Worm (Caenorhabditis elegans): ENCODE data around the gene srsx-8.
A peak's percentile ranks its signal among the peaks of the same experiment; 100 is the strongest.

The srsx-8 gene

DNA sequence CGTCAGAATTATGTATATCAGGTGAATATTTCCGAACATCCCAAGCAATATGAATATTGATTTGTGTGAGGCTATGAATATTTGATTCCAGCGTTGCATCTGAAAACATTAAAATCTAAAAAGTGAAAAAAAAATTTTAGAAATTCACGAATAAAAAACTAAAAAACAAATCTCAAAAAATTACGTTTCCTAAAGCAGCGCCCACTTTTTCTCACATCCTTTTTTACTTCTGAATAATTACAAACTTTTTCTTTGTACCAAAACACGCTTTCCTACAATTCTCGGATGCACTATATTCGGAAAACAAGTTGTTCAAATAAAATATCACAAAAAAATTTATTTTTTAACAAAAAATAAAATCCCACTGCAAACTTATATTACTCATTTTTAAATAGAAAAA, at the start of gene srsx-8:
TSS of gene srsx-8 (minus strand) at position 101 of the 400 bp plus-strand sequence.
- TF ChIP-seq ztf-4 (tag; optimal IDR thresholded peaks at IDR 0.05), result no peak
- no peak for TF ChIP-seq ztf-1 (GFP tag; conservative IDR thresholded peaks at IDR 0.05)
- TF ChIP-seq unc-62 (GFP tag; optimal IDR thresholded peaks at IDR 0.05), result no peak
- TF ChIP-seq elt-3 (tag; optimal IDR thresholded peaks at IDR 0.05), result no peak
- no peak for TF ChIP-seq nhr-12 (tag; optimal IDR thresholded peaks at IDR 0.05)

DNA sequence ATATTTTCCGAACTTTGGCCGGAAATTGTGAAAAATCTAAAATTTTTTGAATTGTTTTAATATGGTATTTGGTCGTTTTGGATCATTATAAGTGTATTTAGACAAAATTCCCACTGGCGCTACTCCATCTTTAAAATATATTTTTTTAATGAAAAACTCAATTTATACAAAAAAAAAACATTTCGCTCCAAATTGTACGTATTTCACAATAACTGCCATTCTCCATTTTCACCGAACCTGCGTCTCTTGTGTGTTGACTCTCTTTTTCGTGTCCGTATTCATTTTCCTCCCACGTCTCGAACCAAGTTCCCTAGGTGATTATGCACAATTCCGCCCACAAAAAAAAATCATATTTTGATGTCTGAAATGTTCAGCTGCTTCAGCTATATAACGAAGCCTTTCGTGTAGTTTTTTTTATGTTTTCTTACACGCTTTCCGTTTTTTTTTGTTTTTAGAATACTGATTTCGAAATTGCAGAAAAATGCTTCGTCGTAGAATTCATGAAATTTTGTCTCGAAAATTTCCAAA, 47.7 kb upstream of the srsx-8 start, which contains the start of gene F16B4.2:
TSS of gene F16B4.2 (plus strand) at position 478 of the 528 bp plus-strand sequence.
- TF ChIP-seq elt-1 (tag; optimal IDR thresholded peaks at IDR 0.05) (no peak), aly-2 (tag; optimal IDR thresholded peaks at IDR 0.05) (no peak), R02D3.7 (tag; optimal IDR thresholded peaks at IDR 0.05) (no peak), blmp-1 (tag; optimal IDR thresholded peaks at IDR 0.05; ENCODE audit: insufficient read depth) (no peak)

DNA sequence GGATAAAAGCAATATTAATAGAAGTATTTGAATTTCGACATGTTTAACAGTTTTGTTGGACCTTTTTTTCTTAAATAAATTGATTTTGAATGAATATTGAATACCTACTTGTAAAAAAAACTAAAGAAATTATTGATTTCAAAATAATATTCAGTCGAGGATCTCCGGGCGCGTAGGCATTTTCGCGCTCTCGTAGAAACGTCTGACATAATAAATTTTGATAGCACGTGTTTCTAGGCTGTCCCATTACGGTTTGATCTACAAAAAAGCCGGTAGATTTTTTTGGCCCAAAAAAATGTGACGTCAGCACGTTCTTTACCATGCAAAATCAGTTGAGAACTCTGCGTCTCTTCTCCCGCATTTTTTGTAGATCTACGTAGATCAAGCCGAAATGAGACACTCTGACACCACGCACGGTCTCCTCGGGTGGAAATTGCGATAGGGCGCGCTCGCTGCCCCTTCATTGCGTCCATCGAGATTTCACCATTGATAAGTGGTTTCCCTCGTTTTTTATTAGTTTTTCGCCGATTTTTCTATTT, 41.7 kb upstream of the srsx-8 start:
- TF ChIP-seq mbf-1 (tag; optimal IDR thresholded peaks at IDR 0.05) (no peak), sma-3 (GFP tag; optimal IDR thresholded peaks at IDR 0.05) (peak; percentile 48)

DNA sequence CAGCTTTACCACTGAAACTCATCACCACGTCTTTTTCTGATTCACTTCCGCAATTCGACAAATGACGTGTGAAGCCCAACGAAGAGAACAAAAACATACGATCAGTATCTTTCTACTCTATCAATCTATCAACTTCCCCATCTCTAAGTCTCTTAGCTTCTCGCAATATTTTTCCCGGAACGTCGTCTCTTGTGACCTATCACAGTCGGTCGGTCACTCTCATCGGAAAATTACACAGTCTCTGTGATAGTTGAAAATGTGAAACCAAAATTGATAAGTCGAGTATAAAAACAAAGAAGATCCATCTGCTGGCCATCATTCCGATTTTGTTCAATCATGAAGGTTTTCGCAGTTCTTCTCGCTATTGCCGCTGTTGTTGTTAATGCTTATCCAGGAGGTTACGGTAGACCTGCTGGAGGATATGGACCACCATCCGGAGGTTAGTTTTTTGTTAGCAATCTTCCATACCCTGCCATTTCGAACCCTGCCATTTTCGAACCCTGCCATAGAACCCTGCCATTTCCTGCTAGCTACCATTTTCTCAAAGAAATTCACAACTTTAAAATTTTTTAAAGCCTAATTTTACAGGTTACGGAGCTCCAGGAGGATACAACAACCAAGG, 41.0 kb upstream of the srsx-8 start, which contains the start of gene F16B4.4:
TSS of gene F16B4.4 (plus strand) at position 221 of the 622 bp plus-strand sequence.
- no peak for TF ChIP-seq ama-1 (optimal IDR thresholded peaks at IDR 0.05)
- peak; percentile 9 for TF ChIP-seq gmeb-1 (tag; optimal IDR thresholded peaks at IDR 0.05)
- TF ChIP-seq crh-2 (tag; optimal IDR thresholded peaks at IDR 0.05), result peak; percentile 9
- no peak for TF ChIP-seq snpc-4 (tag; optimal IDR thresholded peaks at IDR 0.05)
- peak; percentile 3 for TF ChIP-seq sma-9 (GFP tag; optimal IDR thresholded peaks at IDR 0.05)
- TF ChIP-seq sma-9 (tag; optimal IDR thresholded peaks at IDR 0.05), result no peak
- TF ChIP-seq unc-55 (GFP tag; optimal IDR thresholded peaks at IDR 0.05), result no peak
- peak; percentile 24 for TF ChIP-seq fos-1 (tag; optimal IDR thresholded peaks at IDR 0.05)
- TF ChIP-seq lin-39 (tag; optimal IDR thresholded peaks at IDR 0.05), result no peak
- peak; percentile 19 for TF ChIP-seq nhr-25 (tag; optimal IDR thresholded peaks at IDR 0.05)
- TF ChIP-seq nhr-21 (tag; optimal IDR thresholded peaks at IDR 0.05), result peak; percentile 41
- no peak for TF ChIP-seq Y55F3AM.14 (GFP tag; optimal IDR thresholded peaks at IDR 0.05)
- no peak for TF ChIP-seq nhr-77 (tag; optimal IDR thresholded peaks at IDR 0.05)
- no peak for TF ChIP-seq ceh-82 (tag; optimal IDR thresholded peaks at IDR 0.05)
- peak; percentile 67 for TF ChIP-seq sma-3 (GFP tag; optimal IDR thresholded peaks at IDR 0.05)
- no peak for TF ChIP-seq mdl-1 (tag; optimal IDR thresholded peaks at IDR 0.05)
- no peak for TF ChIP-seq unc-62 (GFP tag; optimal IDR thresholded peaks at IDR 0.05)
- TF ChIP-seq nhr-237 (tag; optimal IDR thresholded peaks at IDR 0.05), result no peak

DNA sequence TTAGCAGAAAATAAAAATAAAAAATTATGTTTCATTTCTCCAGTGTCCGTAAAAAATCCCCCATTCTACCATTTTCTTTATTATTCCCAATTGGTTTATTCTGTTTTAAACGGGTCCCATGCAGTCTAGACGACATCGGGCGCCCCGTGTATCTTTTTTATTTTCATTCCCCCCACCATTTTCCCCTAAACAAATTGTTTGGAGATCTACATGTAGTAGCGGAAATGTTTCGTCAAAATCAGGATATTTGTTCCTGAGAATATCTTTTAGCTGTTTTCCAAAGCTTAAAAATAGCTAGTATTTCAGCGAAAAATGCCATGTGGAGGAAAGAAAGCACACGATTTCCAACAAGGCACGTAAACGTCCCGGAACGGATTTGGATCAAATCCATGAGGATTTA, 35.2 kb upstream of the srsx-8 start, which contains the start of gene F16B4.5:
TSS of gene F16B4.5 (plus strand) at position 301 of the 400 bp plus-strand sequence.
- no peak for TF ChIP-seq nhr-77 (tag; optimal IDR thresholded peaks at IDR 0.05)
- TF ChIP-seq sem-4 (tag; optimal IDR thresholded peaks at IDR 0.05), result no peak
- no peak for TF ChIP-seq blmp-1 (tag; optimal IDR thresholded peaks at IDR 0.05; ENCODE audit: insufficient read depth)
- no peak for TF ChIP-seq unc-62 (GFP tag; optimal IDR thresholded peaks at IDR 0.05)
- no peak for TF ChIP-seq egl-27 (tag; optimal IDR thresholded peaks at IDR 0.05)
- TF ChIP-seq sma-3 (GFP tag; optimal IDR thresholded peaks at IDR 0.05), result no peak
- no peak for TF ChIP-seq dmd-4 (tag; optimal IDR thresholded peaks at IDR 0.05)
- no peak for TF ChIP-seq nhr-25 (tag; optimal IDR thresholded peaks at IDR 0.05)
- no peak for TF ChIP-seq sma-9 (GFP tag; optimal IDR thresholded peaks at IDR 0.05)
- no peak for TF ChIP-seq sma-9 (tag; optimal IDR thresholded peaks at IDR 0.05)
- no peak for TF ChIP-seq F13H6.1 (tag; optimal IDR thresholded peaks at IDR 0.05)
- no peak for TF ChIP-seq mdl-1 (tag; optimal IDR thresholded peaks at IDR 0.05)
- TF ChIP-seq lsy-2 (tag; optimal IDR thresholded peaks at IDR 0.05), result no peak
- no peak for TF ChIP-seq ama-1 (optimal IDR thresholded peaks at IDR 0.05)
- TF ChIP-seq ztf-1 (GFP tag; conservative IDR thresholded peaks at IDR 0.05), result no peak

Data from whole organism, L2 larva.